Worm (Caenorhabditis elegans) whole organism, L4 larva: ENCODE measurements around the gene myo-6.

Experiments
- F49E8.2 ChIP-seq: sonication (generic microtip); optimal IDR thresholded peaks from 2 replicates; lab custom pipeline; 2016; ENCODE audit warnings: missing compliant biosample characterization, mild to moderate bottlenecking, missing genetic modification characterization, borderline replicate concordance
- nhr-237 ChIP-seq: sonication (generic microtip); optimal IDR thresholded peaks from 2 replicates; lab custom pipeline; 2017; ENCODE audit warnings: missing biosample characterization, missing genetic modification characterization

- TF ChIP-seq nhr-237 (tag; lab: Kevin White, UChicago) = no peak
- TF ChIP-seq F49E8.2 (tag; lab: Kevin White, UChicago) = no peak
These were observed 16.0 kb upstream of the myo-6 start, which contains the start of gene qdpr-1 for ce11 chrIII:13393647-13394046.
